Worm (Caenorhabditis elegans) whole organism, L4 larva: ENCODE results near the gene pxl-1.

Experiments
- ces-1 ChIP-seq: fragments of 150-350 bp; sonication (generic microtip); optimal IDR thresholded peaks from 4 replicates; lab custom pipeline; 2014; ENCODE audit warnings: missing biosample characterization, missing genetic modification reagents, missing genetic modification characterization
- daf-12 ChIP-seq: fragments of 150-350 bp; optimal IDR thresholded peaks from 2 replicates; lab custom pipeline; 2014; ENCODE audit warnings: missing biosample characterization, missing genetic modification reagents, missing genetic modification characterization
- dpl-1 ChIP-seq: fragments of 150-350 bp; optimal IDR thresholded peaks from 2 replicates; lab custom pipeline; 2014; ENCODE audit warnings: missing biosample characterization, missing genetic modification reagents, missing genetic modification characterization
- fkh-10 ChIP-seq: fragments of 150-350 bp; optimal IDR thresholded peaks from 2 replicates; lab custom pipeline; 2014; ENCODE audit warnings: missing biosample characterization, missing genetic modification reagents, missing genetic modification characterization
- fos-1 ChIP-seq: fragments of 150-350 bp; optimal IDR thresholded peaks from 2 replicates; lab custom pipeline; 2014; ENCODE audit warnings: missing biosample characterization, missing genetic modification characterization
- hif-1 ChIP-seq, 2 experiments: sonication (generic microtip); optimal IDR thresholded peaks; 2 replicates each; lab custom pipeline; 2016 to 2017; ENCODE audit warnings: missing compliant biosample characterization in 2 of 2, missing genetic modification characterization in 2 of 2, missing genetic modification reagents in 2 of 2, missing genotype in 2 of 2, mild to moderate bottlenecking in 1 of 2
- lin-38 ChIP-seq: fragments of 200-800 bp; sonication (Bioruptor generic); IDR thresholded peaks from 2 replicates; pipeline ENCODE4 v1.3.6; 2022; ENCODE audit warnings: missing genetic modification reagents, missing genetic modification characterization, missing compliant biosample characterization
- mep-1 ChIP-seq: fragments of 150-350 bp; sonication (generic microtip); optimal IDR thresholded peaks from 3 replicates; lab custom pipeline; 2014; ENCODE audit warnings: missing biosample characterization, missing genetic modification characterization
- nhr-42 ChIP-seq: fragments of 200-800 bp; sonication (Bioruptor generic); IDR thresholded peaks from 2 replicates; pipeline ENCODE4 v1.3.6; 2022; ENCODE audit warnings: missing genetic modification characterization, missing compliant biosample characterization
- skn-1 ChIP-seq: fragments of 150-350 bp; optimal IDR thresholded peaks from 2 replicates; lab custom pipeline; 2014; ENCODE audit warnings: missing biosample characterization, missing genetic modification characterization
- unc-39 ChIP-seq: sonication (generic microtip); optimal IDR thresholded peaks from 2 replicates; lab custom pipeline; 2017; ENCODE audit warnings: missing biosample characterization, missing genetic modification characterization
- unc-62 ChIP-seq, 3 experiments: fragments of 150-350 bp in 1 of 3; sonication (generic microtip); optimal IDR thresholded peaks in 2 of 3; peaks in 1 of 3; 1 replicate in 1 of 3; 2 replicates in 2 of 3; lab custom pipeline; 2014 to 2017; ENCODE audit warnings: missing biosample characterization in 3 of 3, missing genetic modification characterization in 3 of 3, missing genetic modification reagents in 3 of 3, missing genotype in 1 of 3
- zag-1 ChIP-seq: fragments of 150-350 bp; optimal IDR thresholded peaks from 2 replicates; lab custom pipeline; 2014; ENCODE audit warnings: missing biosample characterization, missing genetic modification characterization
- zip-11 ChIP-seq: fragments of 200-800 bp; sonication (Bioruptor generic); IDR thresholded peaks from 2 replicates; pipeline ENCODE4 v1.3.6; 2022; ENCODE audit warnings: missing genetic modification characterization, missing compliant biosample characterization

ce11 chrIII:5842920-5843319 is 52.9 kb downstream of the pxl-1 start:
- peak; percentile 23 for TF ChIP-seq mep-1 (tag; lab: Kevin White, UChicago)
- TF ChIP-seq dpl-1 (GFP tag; lab: Kevin White, UChicago), result no peak
- no peak for TF ChIP-seq ces-1 (GFP tag; lab: Kevin White, UChicago)
- no peak for TF ChIP-seq zip-11 (GFP tag; lab: Robert Waterston, UW)
- TF ChIP-seq fos-1 (tag; lab: Kevin White, UChicago), result no peak
- no peak for TF ChIP-seq nhr-42
- TF ChIP-seq unc-39 (tag; lab: Kevin White, UChicago), result no peak
- TF ChIP-seq fkh-10, result peak; percentile 29
- TF ChIP-seq lin-38 (GFP tag; lab: Robert Waterston, UW), result no peak
- TF ChIP-seq skn-1, result no peak
- no peak for TF ChIP-seq zag-1 (tag; lab: Kevin White, UChicago)
- TF ChIP-seq daf-12, result no peak
- TF ChIP-seq hif-1 (tag; optimal IDR thresholded peaks at IDR 0.05; lab: Kevin White, UChicago), result no peak
- TF ChIP-seq unc-62 (GFP tag; optimal IDR thresholded peaks at IDR 0.05 in 1 of 2; lab: Kevin White, UChicago), result no peak
- no peak for TF ChIP-seq unc-62 (tag; optimal IDR thresholded peaks at IDR 0.05; lab: Kevin White, UChicago)
